Worm (Caenorhabditis elegans): ENCODE measurements around the gene srz-63.

- TF ChIP-seq ama-1 (optimal IDR thresholded peaks at IDR 0.05) (no peak), ama-1 (GFP tag; optimal IDR thresholded peaks at IDR 0.05) (no peak), him-1 (tag; optimal IDR thresholded peaks at IDR 0.05) (no peak), Y56A3A.18 (GFP tag; IDR thresholded peaks at IDR 0.05) (no peak), ztf-28 (GFP tag; IDR thresholded peaks at IDR 0.05) (no peak)
These were observed 6.6 kb upstream of the srz-63 start, which contains the start of gene srw-66 for ce11 chrII:1271814-1272213.
